Worm (Caenorhabditis elegans) whole organism, mixed stage, embryonic: ENCODE measurements around the gene pyp-1.

Experiments used
- M03D4.4 ChIP-seq: sonication (generic microtip); optimal IDR thresholded peaks from 2 replicates; lab custom pipeline; 2017; ENCODE audit warnings: mild to moderate bottlenecking, missing genetic modification characterization, missing compliant biosample characterization
- bed-3 ChIP-seq: fragments of 200-800 bp; sonication (Bioruptor generic); optimal IDR thresholded peaks from 3 replicates; lab custom pipeline; 2018; ENCODE audit warnings: mild to moderate bottlenecking, missing genetic modification characterization, moderate library complexity, missing compliant biosample characterization
- blmp-1 ChIP-seq: fragments of 150-350 bp; optimal IDR thresholded peaks from 2 replicates; lab custom pipeline; 2014; ENCODE audit warnings: missing biosample characterization, missing genetic modification characterization
- ceh-39 ChIP-seq: fragments of 150-350 bp; optimal IDR thresholded peaks from 2 replicates; lab custom pipeline; 2014; ENCODE audit warnings: missing biosample characterization, missing genetic modification characterization
- ceh-43 ChIP-seq: fragments of 200-800 bp; sonication (Bioruptor generic); optimal IDR thresholded peaks from 2 replicates; lab custom pipeline; 2018; ENCODE audit warnings: mild to moderate bottlenecking, missing genetic modification characterization, moderate library complexity, missing compliant biosample characterization
- ceh-83 ChIP-seq: fragments of 200-800 bp; sonication (Bioruptor generic); optimal IDR thresholded peaks from 2 replicates; lab custom pipeline; 2018; ENCODE audit warnings: mild to moderate bottlenecking, missing genetic modification characterization, missing compliant biosample characterization
- ces-1 ChIP-seq: fragments of 150-350 bp; optimal IDR thresholded peaks from 2 replicates; lab custom pipeline; 2014; ENCODE audit warnings: missing biosample characterization, missing genetic modification reagents, missing genetic modification characterization
- drap-1 ChIP-seq: fragments of 200-800 bp; sonication (Bioruptor generic); optimal IDR thresholded peaks from 3 replicates; lab custom pipeline; 2018; ENCODE audit warnings: mild to moderate bottlenecking, missing genetic modification characterization, missing compliant biosample characterization
- elt-1 ChIP-seq: sonication (generic microtip); optimal IDR thresholded peaks from 2 replicates; lab custom pipeline; 2017; ENCODE audit warnings: missing genetic modification characterization, mild to moderate bottlenecking, missing compliant biosample characterization, antibody characterized with exemption, moderate library complexity, borderline replicate concordance; ENCODE audit not compliant: insufficient read depth
- elt-3 ChIP-seq: fragments of 150-350 bp; optimal IDR thresholded peaks from 2 replicates; lab custom pipeline; 2014; ENCODE audit warnings: missing biosample characterization, missing genetic modification characterization
- flh-1 ChIP-seq: fragments of 200-800 bp; sonication (Bioruptor generic); optimal IDR thresholded peaks from 2 replicates; lab custom pipeline; 2018; ENCODE audit warnings: mild to moderate bottlenecking, missing genetic modification characterization, moderate library complexity, missing compliant biosample characterization
- ham-2 ChIP-seq: fragments of 200-800 bp; sonication (Bioruptor generic); optimal IDR thresholded peaks from 2 replicates; lab custom pipeline; 2018; ENCODE audit warnings: mild to moderate bottlenecking, missing genetic modification characterization, missing compliant biosample characterization
- hlh-1 ChIP-seq: fragments of 150-350 bp; optimal IDR thresholded peaks from 2 replicates; lab custom pipeline; 2014; ENCODE audit warnings: missing biosample characterization, missing genetic modification reagents, missing genetic modification characterization
- lin-13 ChIP-seq: fragments of 150-350 bp; optimal IDR thresholded peaks from 2 replicates; lab custom pipeline; 2014; ENCODE audit warnings: missing biosample characterization, missing genetic modification characterization
- lin-32 ChIP-seq: fragments of 200-800 bp; sonication (Bioruptor generic); optimal IDR thresholded peaks from 2 replicates; lab custom pipeline; 2018; ENCODE audit warnings: mild to moderate bottlenecking, missing genetic modification characterization, missing compliant biosample characterization
- lsy-2 ChIP-seq: fragments of 150-350 bp; optimal IDR thresholded peaks from 2 replicates; lab custom pipeline; 2014; ENCODE audit warnings: missing biosample characterization, missing genetic modification characterization
- mab-5 ChIP-seq: fragments of 150-350 bp; optimal IDR thresholded peaks from 2 replicates; lab custom pipeline; 2014; ENCODE audit warnings: missing biosample characterization, missing genetic modification characterization
- mep-1 ChIP-seq: fragments of 150-350 bp; optimal IDR thresholded peaks from 2 replicates; lab custom pipeline; 2017; ENCODE audit warnings: missing biosample characterization, missing genetic modification reagents, missing genetic modification characterization, inconsistent platforms
- mls-2 ChIP-seq: sonication (generic microtip); optimal IDR thresholded peaks from 2 replicates; lab custom pipeline; 2016; ENCODE audit warnings: mild to moderate bottlenecking, missing genetic modification characterization, moderate library complexity, missing compliant biosample characterization
- nhr-12 ChIP-seq: fragments of 150-350 bp; optimal IDR thresholded peaks from 2 replicates; lab custom pipeline; 2014; ENCODE audit warnings: missing biosample characterization, missing genetic modification characterization
- nhr-2 ChIP-seq: fragments of 150-350 bp; optimal IDR thresholded peaks from 2 replicates; lab custom pipeline; 2014; ENCODE audit warnings: missing biosample characterization, missing genetic modification characterization
- nhr-237 ChIP-seq: fragments of 150-350 bp; optimal IDR thresholded peaks from 2 replicates; lab custom pipeline; 2014; ENCODE audit warnings: missing biosample characterization, missing genetic modification characterization
- nhr-28 ChIP-seq: fragments of 150-350 bp; optimal IDR thresholded peaks from 2 replicates; lab custom pipeline; 2014; ENCODE audit warnings: missing biosample characterization, missing genetic modification characterization
- sem-2 ChIP-seq: fragments of 200-800 bp; sonication (Bioruptor generic); optimal IDR thresholded peaks from 2 replicates; lab custom pipeline; 2018; ENCODE audit warnings: mild to moderate bottlenecking, missing genetic modification characterization, missing compliant biosample characterization
- snpc-4 ChIP-seq: fragments of 150-350 bp; optimal IDR thresholded peaks from 2 replicates; lab custom pipeline; 2014; ENCODE audit warnings: missing biosample characterization, missing genetic modification characterization
- tbx-8 ChIP-seq: fragments of 200-800 bp; sonication (Bioruptor generic); optimal IDR thresholded peaks from 2 replicates; lab custom pipeline; 2018; ENCODE audit warnings: mild to moderate bottlenecking, missing genetic modification characterization, moderate library complexity, missing compliant biosample characterization
- unc-120 ChIP-seq: sonication (generic microtip); optimal IDR thresholded peaks from 2 replicates; lab custom pipeline; 2017; ENCODE audit warnings: missing genetic modification characterization, missing compliant biosample characterization; ENCODE audit not compliant: poor library complexity, severe bottlenecking
- unc-39 ChIP-seq: fragments of 150-350 bp; optimal IDR thresholded peaks from 2 replicates; lab custom pipeline; 2014; ENCODE audit warnings: missing biosample characterization, missing genetic modification characterization
- unc-62 ChIP-seq: fragments of 150-350 bp; optimal IDR thresholded peaks from 2 replicates; lab custom pipeline; 2014; ENCODE audit warnings: missing biosample characterization, missing genetic modification reagents, missing genetic modification characterization
- zip-8 ChIP-seq: fragments of 150-350 bp; optimal IDR thresholded peaks from 2 replicates; lab custom pipeline; 2014; ENCODE audit warnings: missing biosample characterization, missing genetic modification characterization
- ztf-11 ChIP-seq: fragments of 150-350 bp; optimal IDR thresholded peaks from 2 replicates; lab custom pipeline; 2014; ENCODE audit warnings: missing biosample characterization, missing genetic modification characterization

pyp-1 gene

DNA sequence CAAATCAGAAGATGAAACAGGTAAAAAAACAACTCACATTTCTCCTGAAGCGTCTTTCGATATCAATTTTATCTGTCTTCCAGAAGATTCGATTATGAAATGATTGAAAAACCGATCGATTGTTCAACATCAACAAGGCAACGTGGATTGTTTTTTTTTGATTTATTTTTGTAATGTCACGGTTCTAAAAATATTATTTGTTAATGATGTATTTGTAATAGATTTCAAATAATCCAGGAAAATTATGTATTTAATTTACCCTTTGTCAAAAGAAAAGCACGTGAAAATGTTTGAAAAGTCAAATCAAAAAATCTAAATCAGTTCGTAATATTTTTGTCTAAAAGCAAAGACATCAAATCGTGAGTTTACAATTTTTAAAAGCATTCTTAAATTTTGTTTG, 29.6 kb downstream of the pyp-1 start, which contains the start of the genes kin-5 and C47E12.11:
kin-5 (minus strand) TSS at position 101 of the 400 bp plus-strand sequence.
C47E12.11 (plus strand) TSS at position 320 of the 400 bp plus-strand sequence.
- TF ChIP-seq ztf-11 (no peak), elt-3 (tag; lab: Kevin White, UChicago) (no peak), tbx-8 (GFP tag; lab: Kevin White, UChicago) (no peak), ham-2 (GFP tag; lab: Kevin White, UChicago) (no peak), lin-13 (tag; lab: Kevin White, UChicago) (no peak), ceh-43 (GFP tag; lab: Kevin White, UChicago) (no peak), bed-3 (GFP tag; lab: Kevin White, UChicago) (no peak), unc-62 (GFP tag; lab: Kevin White, UChicago) (no peak), unc-39 (tag; lab: Kevin White, UChicago) (no peak), mls-2 (tag; lab: Kevin White, UChicago) (no peak), mab-5 (tag; lab: Kevin White, UChicago) (no peak), lin-32 (GFP tag; lab: Kevin White, UChicago) (no peak), flh-1 (GFP tag; lab: Kevin White, UChicago) (no peak), drap-1 (no peak), mep-1 (tag; lab: Kevin White, UChicago) (no peak), blmp-1 (tag; lab: Kevin White, UChicago) (no peak), zip-8 (no peak), ceh-39 (tag; lab: Kevin White, UChicago) (no peak), lsy-2 (tag; lab: Kevin White, UChicago) (no peak)

DNA sequence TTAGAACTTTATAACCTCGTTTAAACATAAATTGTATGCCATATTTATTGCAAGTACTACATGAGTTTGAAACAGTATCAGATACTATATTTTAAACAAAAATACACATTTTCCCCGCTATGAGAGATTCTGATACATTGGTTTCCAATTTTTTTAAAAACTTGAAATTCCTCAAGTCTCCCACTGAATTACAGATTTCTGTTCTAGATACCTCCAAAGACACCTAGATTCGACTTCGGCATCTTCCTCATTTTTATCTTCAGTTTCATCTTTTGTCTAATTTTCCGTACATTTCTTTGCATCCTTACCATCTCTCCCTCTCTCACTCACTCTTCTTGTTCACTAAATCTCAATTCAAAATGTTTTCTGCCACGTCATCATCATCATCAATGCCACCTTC, 34.8 kb downstream of the pyp-1 start, which contains the start of gene T13H10.2:
T13H10.2 (plus strand) TSS at position 301 of the 400 bp plus-strand sequence.
- TF ChIP-seq ceh-43 (GFP tag; lab: Kevin White, UChicago) (no peak), M03D4.4 (tag; lab: Kevin White, UChicago) (no peak), blmp-1 (tag; lab: Kevin White, UChicago) (no peak), nhr-237 (no peak), lin-32 (GFP tag; lab: Kevin White, UChicago) (no peak), elt-3 (tag; lab: Kevin White, UChicago) (no peak), unc-120 (tag; lab: Kevin White, UChicago) (no peak), mab-5 (tag; lab: Kevin White, UChicago) (no peak), flh-1 (GFP tag; lab: Kevin White, UChicago) (no peak), ham-2 (GFP tag; lab: Kevin White, UChicago) (no peak), ceh-39 (tag; lab: Kevin White, UChicago) (no peak), snpc-4 (tag; lab: Kevin White, UChicago) (no peak), ceh-83 (no peak), sem-2 (GFP tag; lab: Kevin White, UChicago) (no peak), bed-3 (GFP tag; lab: Kevin White, UChicago) (no peak), nhr-2 (tag; lab: Kevin White, UChicago) (no peak), zip-8 (no peak), drap-1 (no peak)
- TF ChIP-seq, all 35 proteins: peak for 0

DNA sequence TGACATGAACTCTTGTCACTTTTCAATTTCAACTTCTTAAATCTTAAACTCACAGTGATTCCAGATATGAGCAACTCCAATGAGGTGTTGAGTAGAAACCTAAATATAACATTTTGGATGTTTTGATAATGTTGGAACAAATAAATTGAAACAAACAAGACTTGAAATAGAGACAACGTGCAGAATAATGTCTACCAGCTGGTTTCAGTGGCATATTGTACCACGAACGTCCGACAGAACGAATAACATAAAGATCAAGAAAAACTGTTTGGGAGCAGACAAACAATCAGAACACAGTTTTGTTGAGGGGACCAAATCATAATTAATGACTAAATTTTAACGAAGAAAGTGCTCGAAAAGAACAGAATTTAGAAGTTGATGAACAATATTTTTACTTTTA, 45.4 kb downstream of the pyp-1 start, which contains the start of gene gon-1:
gon-1 (minus strand) TSS at position 101 of the 400 bp plus-strand sequence.
- TF ChIP-seq mls-2 (tag; lab: Kevin White, UChicago) (no peak), tbx-8 (GFP tag; lab: Kevin White, UChicago) (no peak), ham-2 (GFP tag; lab: Kevin White, UChicago) (no peak), lin-32 (GFP tag; lab: Kevin White, UChicago) (no peak), lin-13 (tag; lab: Kevin White, UChicago) (no peak), flh-1 (GFP tag; lab: Kevin White, UChicago) (no peak), zip-8 (no peak), nhr-12 (tag; lab: Kevin White, UChicago) (no peak), ces-1 (GFP tag; lab: Kevin White, UChicago) (no peak), elt-1 (no peak), bed-3 (GFP tag; lab: Kevin White, UChicago) (no peak), mab-5 (tag; lab: Kevin White, UChicago) (no peak), nhr-2 (tag; lab: Kevin White, UChicago) (no peak), snpc-4 (tag; lab: Kevin White, UChicago) (no peak), hlh-1 (no peak), nhr-28 (tag; lab: Kevin White, UChicago) (no peak)

DNA sequence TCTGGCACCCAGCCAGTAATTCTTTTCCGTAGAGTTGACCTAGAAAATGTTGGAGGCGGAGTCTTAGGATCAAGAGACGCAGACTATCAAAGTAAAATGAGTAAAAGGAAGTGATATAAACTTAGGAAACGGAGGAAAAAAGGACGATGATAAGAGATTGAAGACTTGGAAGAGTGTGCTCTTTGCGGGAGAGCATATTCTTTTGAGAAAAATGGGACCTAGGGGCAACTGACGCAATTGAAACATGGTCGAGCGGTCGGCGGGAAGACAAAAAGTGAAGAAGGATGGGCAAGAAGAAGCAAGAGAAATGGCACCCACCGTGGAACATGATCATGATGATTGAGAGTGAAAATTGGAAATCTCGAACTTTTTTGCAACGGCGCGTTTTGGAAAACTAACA, 50.7 kb downstream of the pyp-1 start:
- no peak for TF ChIP-seq mls-2 (tag; lab: Kevin White, UChicago)
- TF ChIP-seq hlh-1 = peak; percentile 60
- TF ChIP-seq elt-1 = no peak
- peak; percentile 10 for TF ChIP-seq unc-120 (tag; lab: Kevin White, UChicago)
- no peak for TF ChIP-seq zip-8
- TF ChIP-seq, all 35 proteins: peak for 2
